Worm (Caenorhabditis elegans) whole organism, young adult: ENCODE results near the gene ZK177.2.

Experiments
- B0019.2 ChIP-seq: fragments of 200-800 bp; sonication (Bioruptor generic); conservative IDR thresholded peaks from 2 replicates; pipeline ENCODE4 v1.3.6; 2022; ENCODE audit warnings: missing genetic modification reagents, missing genetic modification characterization, missing compliant biosample characterization
- F49E8.2 ChIP-seq: sonication (generic microtip); optimal IDR thresholded peaks from 3 replicates; lab custom pipeline; 2017; ENCODE audit warnings: missing genetic modification characterization, mild to moderate bottlenecking, missing compliant biosample characterization, antibody characterized with exemption, moderate library complexity; ENCODE audit not compliant: insufficient read depth
- F55B11.4 ChIP-seq: sonication (generic microtip); optimal IDR thresholded peaks from 2 replicates; lab custom pipeline; 2016; ENCODE audit warnings: missing compliant biosample characterization, missing genetic modification characterization, borderline replicate concordance; ENCODE audit not compliant: insufficient read depth
- T07F8.4 ChIP-seq: sonication (generic microtip); optimal IDR thresholded peaks from 2 replicates; lab custom pipeline; 2016; ENCODE audit warnings: mild to moderate bottlenecking, missing genetic modification characterization, moderate library complexity, missing compliant biosample characterization
- atf-7 ChIP-seq: sonication (generic microtip); optimal IDR thresholded peaks from 2 replicates; lab custom pipeline; 2017; ENCODE audit warnings: mild to moderate bottlenecking, missing genetic modification characterization, missing compliant biosample characterization
- attf-3 ChIP-seq: fragments of 200-800 bp; sonication (Bioruptor generic); conservative IDR thresholded peaks from 2 replicates; pipeline ENCODE4 v1.3.6; 2022; ENCODE audit warnings: missing genetic modification reagents, missing genetic modification characterization, missing compliant biosample characterization
- lin-26 ChIP-seq: fragments of 200-800 bp; sonication (Bioruptor generic); IDR thresholded peaks from 2 replicates; pipeline ENCODE4 v1.3.6; 2022; ENCODE audit warnings: missing genetic modification reagents, missing genetic modification characterization, missing compliant biosample characterization
- lir-1 ChIP-seq: fragments of 200-800 bp; sonication (Bioruptor generic); conservative IDR thresholded peaks from 2 replicates; pipeline ENCODE4 v1.3.6; 2022; ENCODE audit warnings: missing genetic modification reagents, missing genetic modification characterization, missing compliant biosample characterization
- pha-4 ChIP-seq: fragments of 150-350 bp; sonication (generic microtip); optimal IDR thresholded peaks from 2 replicates; lab custom pipeline; 2014; ENCODE audit warnings: missing biosample characterization, missing genetic modification reagents, missing genetic modification characterization
- snpc-4 ChIP-seq, 5 experiments: fragments of 150-350 bp in 1 of 5; sonication (generic microtip) in 4 of 5; optimal IDR thresholded peaks; 2 replicates each; lab custom pipeline; 2014 to 2018; ENCODE audit warnings: missing genetic modification characterization in 5 of 5, missing biosample characterization in 3 of 5, antibody characterized with exemption in 2 of 5, mild to moderate bottlenecking in 2 of 5, missing compliant biosample characterization in 2 of 5, missing genotype in 2 of 5, moderate library complexity in 2 of 5, missing genetic modification reagents in 1 of 5

DNA sequence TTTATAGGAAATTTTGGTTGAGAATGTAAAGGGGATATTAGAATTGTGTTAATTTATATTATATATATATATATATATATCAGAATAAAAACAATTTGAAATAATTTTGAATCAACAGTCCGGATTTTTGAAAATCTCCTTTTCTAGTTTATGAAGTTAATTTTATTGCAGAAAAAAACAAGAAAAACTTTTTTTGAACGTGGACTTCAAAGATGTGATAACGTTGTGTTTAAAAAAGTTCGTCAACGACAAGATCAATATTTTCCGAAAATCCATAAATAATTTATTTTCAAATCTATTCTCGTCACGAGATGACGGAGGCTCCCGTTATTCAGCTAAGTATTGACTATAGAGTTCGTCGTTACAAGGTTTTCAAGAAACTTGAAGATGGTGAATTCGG is 18.5 kb downstream of the ZK177.2 start, which contains the start of gene C17C3.11:
- TF ChIP-seq F49E8.2 (no peak), pha-4 (tag; lab: Kevin White, UChicago) (no peak), snpc-4 (GFP tag; optimal IDR thresholded peaks at IDR 0.05; lab: Kevin White, UChicago) (no peak), snpc-4 (tag; optimal IDR thresholded peaks at IDR 0.05; lab: Kevin White, UChicago) (no peak), T07F8.4 (tag; lab: Kevin White, UChicago) (no peak), atf-7 (tag; lab: Kevin White, UChicago) (no peak), lin-26 (GFP tag; lab: Robert Waterston, UW) (no peak), attf-3 (GFP tag; lab: Robert Waterston, UW) (no peak), F55B11.4 (no peak), B0019.2 (GFP tag; lab: Robert Waterston, UW) (no peak), lir-1 (GFP tag; lab: Robert Waterston, UW) (no peak)
